Worm (Caenorhabditis elegans) whole organism, mixed stage, embryonic: Measurements from ENCODE around the gene srd-74.
A peak's percentile ranks its signal among the peaks of the same experiment; 100 is the strongest.
"Not testable (repeated sequence)": the region's sequence is repeated elsewhere in the genome, so short reads cannot be mapped to it uniquely, and the experiment has no call there.

ENCODE experiments used
- M03D4.4 ChIP-seq: sonication (generic microtip); optimal IDR thresholded peaks from 2 replicates; lab custom pipeline; 2017; ENCODE audit warnings: mild to moderate bottlenecking, missing genetic modification characterization, missing compliant biosample characterization
- bed-3 ChIP-seq: fragments of 200-800 bp; sonication (Bioruptor generic); optimal IDR thresholded peaks from 3 replicates; lab custom pipeline; 2018; ENCODE audit warnings: mild to moderate bottlenecking, missing genetic modification characterization, moderate library complexity, missing compliant biosample characterization
- blmp-1 ChIP-seq: fragments of 150-350 bp; optimal IDR thresholded peaks from 2 replicates; lab custom pipeline; 2014; ENCODE audit warnings: missing biosample characterization, missing genetic modification characterization
- ceh-43 ChIP-seq: fragments of 200-800 bp; sonication (Bioruptor generic); optimal IDR thresholded peaks from 2 replicates; lab custom pipeline; 2018; ENCODE audit warnings: mild to moderate bottlenecking, missing genetic modification characterization, moderate library complexity, missing compliant biosample characterization
- ces-1 ChIP-seq: fragments of 150-350 bp; optimal IDR thresholded peaks from 2 replicates; lab custom pipeline; 2014; ENCODE audit warnings: missing biosample characterization, missing genetic modification reagents, missing genetic modification characterization
- cnd-1 ChIP-seq: fragments of 200-800 bp; sonication (Bioruptor generic); optimal IDR thresholded peaks from 2 replicates; lab custom pipeline; 2018; ENCODE audit warnings: mild to moderate bottlenecking, missing genetic modification characterization, missing compliant biosample characterization
- elt-1 ChIP-seq: sonication (generic microtip); optimal IDR thresholded peaks from 2 replicates; lab custom pipeline; 2017; ENCODE audit warnings: missing genetic modification characterization, mild to moderate bottlenecking, missing compliant biosample characterization, antibody characterized with exemption, moderate library complexity, borderline replicate concordance; ENCODE audit not compliant: insufficient read depth
- elt-3 ChIP-seq: fragments of 150-350 bp; optimal IDR thresholded peaks from 2 replicates; lab custom pipeline; 2014; ENCODE audit warnings: missing biosample characterization, missing genetic modification characterization
- flh-1 ChIP-seq: fragments of 200-800 bp; sonication (Bioruptor generic); optimal IDR thresholded peaks from 2 replicates; lab custom pipeline; 2018; ENCODE audit warnings: mild to moderate bottlenecking, missing genetic modification characterization, moderate library complexity, missing compliant biosample characterization
- ham-2 ChIP-seq: fragments of 200-800 bp; sonication (Bioruptor generic); optimal IDR thresholded peaks from 2 replicates; lab custom pipeline; 2018; ENCODE audit warnings: mild to moderate bottlenecking, missing genetic modification characterization, missing compliant biosample characterization
- hlh-1 ChIP-seq: fragments of 150-350 bp; optimal IDR thresholded peaks from 2 replicates; lab custom pipeline; 2014; ENCODE audit warnings: missing biosample characterization, missing genetic modification reagents, missing genetic modification characterization
- lin-13 ChIP-seq: fragments of 150-350 bp; optimal IDR thresholded peaks from 2 replicates; lab custom pipeline; 2014; ENCODE audit warnings: missing biosample characterization, missing genetic modification characterization
- lin-32 ChIP-seq: fragments of 200-800 bp; sonication (Bioruptor generic); optimal IDR thresholded peaks from 2 replicates; lab custom pipeline; 2018; ENCODE audit warnings: mild to moderate bottlenecking, missing genetic modification characterization, missing compliant biosample characterization
- lsy-2 ChIP-seq: fragments of 150-350 bp; optimal IDR thresholded peaks from 2 replicates; lab custom pipeline; 2014; ENCODE audit warnings: missing biosample characterization, missing genetic modification characterization
- mab-5 ChIP-seq: fragments of 150-350 bp; optimal IDR thresholded peaks from 2 replicates; lab custom pipeline; 2014; ENCODE audit warnings: missing biosample characterization, missing genetic modification characterization
- mep-1 ChIP-seq: fragments of 150-350 bp; optimal IDR thresholded peaks from 2 replicates; lab custom pipeline; 2017; ENCODE audit warnings: missing biosample characterization, missing genetic modification reagents, missing genetic modification characterization, inconsistent platforms
- mls-2 ChIP-seq: sonication (generic microtip); optimal IDR thresholded peaks from 2 replicates; lab custom pipeline; 2016; ENCODE audit warnings: mild to moderate bottlenecking, missing genetic modification characterization, moderate library complexity, missing compliant biosample characterization
- nhr-12 ChIP-seq: fragments of 150-350 bp; optimal IDR thresholded peaks from 2 replicates; lab custom pipeline; 2014; ENCODE audit warnings: missing biosample characterization, missing genetic modification characterization
- nhr-2 ChIP-seq: fragments of 150-350 bp; optimal IDR thresholded peaks from 2 replicates; lab custom pipeline; 2014; ENCODE audit warnings: missing biosample characterization, missing genetic modification characterization
- nhr-28 ChIP-seq: fragments of 150-350 bp; optimal IDR thresholded peaks from 2 replicates; lab custom pipeline; 2014; ENCODE audit warnings: missing biosample characterization, missing genetic modification characterization
- nhr-76 ChIP-seq: sonication (generic microtip); optimal IDR thresholded peaks from 2 replicates; lab custom pipeline; 2017; ENCODE audit warnings: missing biosample characterization, missing genetic modification characterization
- pha-4 ChIP-seq: fragments of 150-350 bp; optimal IDR thresholded peaks from 2 replicates; lab custom pipeline; 2018; ENCODE audit warnings: missing biosample characterization, missing genetic modification reagents, missing genetic modification characterization
- sem-2 ChIP-seq: fragments of 200-800 bp; sonication (Bioruptor generic); optimal IDR thresholded peaks from 2 replicates; lab custom pipeline; 2018; ENCODE audit warnings: mild to moderate bottlenecking, missing genetic modification characterization, missing compliant biosample characterization
- snpc-4 ChIP-seq: fragments of 150-350 bp; optimal IDR thresholded peaks from 2 replicates; lab custom pipeline; 2014; ENCODE audit warnings: missing biosample characterization, missing genetic modification characterization
- sptf-1 ChIP-seq: sonication (generic microtip); optimal IDR thresholded peaks from 2 replicates; lab custom pipeline; 2017; ENCODE audit warnings: mild to moderate bottlenecking, missing genetic modification characterization, moderate library complexity, missing compliant biosample characterization
- tbx-8 ChIP-seq: fragments of 200-800 bp; sonication (Bioruptor generic); optimal IDR thresholded peaks from 2 replicates; lab custom pipeline; 2018; ENCODE audit warnings: mild to moderate bottlenecking, missing genetic modification characterization, moderate library complexity, missing compliant biosample characterization
- unc-120 ChIP-seq: sonication (generic microtip); optimal IDR thresholded peaks from 2 replicates; lab custom pipeline; 2017; ENCODE audit warnings: missing genetic modification characterization, missing compliant biosample characterization; ENCODE audit not compliant: poor library complexity, severe bottlenecking
- unc-39 ChIP-seq: fragments of 150-350 bp; optimal IDR thresholded peaks from 2 replicates; lab custom pipeline; 2014; ENCODE audit warnings: missing biosample characterization, missing genetic modification characterization
- unc-62 ChIP-seq: fragments of 150-350 bp; optimal IDR thresholded peaks from 2 replicates; lab custom pipeline; 2014; ENCODE audit warnings: missing biosample characterization, missing genetic modification reagents, missing genetic modification characterization
- zip-8 ChIP-seq: fragments of 150-350 bp; optimal IDR thresholded peaks from 2 replicates; lab custom pipeline; 2014; ENCODE audit warnings: missing biosample characterization, missing genetic modification characterization
- ztf-11 ChIP-seq: fragments of 150-350 bp; optimal IDR thresholded peaks from 2 replicates; lab custom pipeline; 2014; ENCODE audit warnings: missing biosample characterization, missing genetic modification characterization

srd-74 gene

ce11 chrIII:11750817-11751216 is 31.1 kb upstream of the srd-74 start:
- TF ChIP-seq mls-2 (tag; lab: Kevin White, UChicago) (no peak), nhr-28 (no peak), ztf-11 (tag; lab: Kevin White, UChicago) (no peak), sptf-1 (no peak), flh-1 (GFP tag; lab: Kevin White, UChicago) (no peak), blmp-1 (tag; lab: Kevin White, UChicago) (no peak), nhr-76 (tag; lab: Kevin White, UChicago) (no peak), hlh-1 (tag; lab: Kevin White, UChicago) (no peak), sem-2 (no peak), unc-39 (no peak)

ce11 chrIII:11757892-11758291 is 24.0 kb upstream of the srd-74 start:
- TF ChIP-seq mab-5 (tag; lab: Kevin White, UChicago), result no peak
- TF ChIP-seq nhr-12 (tag; lab: Kevin White, UChicago), result no peak
- TF ChIP-seq unc-120, result no peak
- TF ChIP-seq mep-1 (tag; lab: Kevin White, UChicago), result no peak
- no peak for TF ChIP-seq cnd-1 (tag; lab: Kevin White, UChicago)
- no peak for TF ChIP-seq snpc-4 (tag; lab: Kevin White, UChicago)
- no peak for TF ChIP-seq bed-3 (GFP tag; lab: Kevin White, UChicago)
- no peak for TF ChIP-seq nhr-28

- TF ChIP-seq mls-2 (tag; lab: Kevin White, UChicago), result no peak
- TF ChIP-seq unc-39, result no peak
- TF ChIP-seq ham-2, result no peak
- no peak for TF ChIP-seq nhr-2 (tag; lab: Kevin White, UChicago)
- TF ChIP-seq pha-4, result no peak
- no peak for TF ChIP-seq snpc-4 (tag; lab: Kevin White, UChicago)
- no peak for TF ChIP-seq elt-1 (tag; lab: Kevin White, UChicago)
- TF ChIP-seq nhr-76 (tag; lab: Kevin White, UChicago), result no peak
- no peak for TF ChIP-seq ces-1 (GFP tag; lab: Kevin White, UChicago)
- TF ChIP-seq sptf-1, result no peak
- no peak for TF ChIP-seq sem-2
- TF ChIP-seq tbx-8 (GFP tag; lab: Kevin White, UChicago), result no peak
- no peak for TF ChIP-seq blmp-1 (tag; lab: Kevin White, UChicago)
- TF ChIP-seq lin-32, result no peak
- no peak for TF ChIP-seq zip-8 (tag; lab: Kevin White, UChicago)
These were observed 21.3 kb upstream of the srd-74 start for ce11 chrIII:11760634-11761033.

ce11 chrIII:11773581-11773980 is 8.3 kb upstream of the srd-74 start, which contains the start of gene gbf-1:
Gene gbf-1, minus strand, starts transcription at chrIII:11773681.
- TF ChIP-seq M03D4.4; sem-2; ceh-43 (GFP tag; lab: Kevin White, UChicago): not testable (repeated sequence)

ce11 chrIII:11774508-11775000 is 7.3 kb upstream of the srd-74 start, which contains the start of gene immp-1:
Gene immp-1, plus strand, starts transcription at chrIII:11774950.
- TF ChIP-seq sem-2 (no peak), ham-2 (no peak), nhr-2 (tag; lab: Kevin White, UChicago) (no peak), lsy-2 (tag; lab: Kevin White, UChicago) (peak; percentile 19), elt-1 (tag; lab: Kevin White, UChicago) (no peak), mls-2 (tag; lab: Kevin White, UChicago) (no peak), lin-13 (tag; lab: Kevin White, UChicago) (no peak), bed-3 (GFP tag; lab: Kevin White, UChicago) (no peak), ces-1 (GFP tag; lab: Kevin White, UChicago) (peak; percentile 16), unc-39 (no peak), snpc-4 (tag; lab: Kevin White, UChicago) (no peak), blmp-1 (tag; lab: Kevin White, UChicago) (peak; percentile 71)
- TF ChIP-seq, all 35 proteins: peak for 3

- TF ChIP-seq mab-5 (tag; lab: Kevin White, UChicago) (no peak), zip-8 (tag; lab: Kevin White, UChicago) (no peak), elt-3 (tag; lab: Kevin White, UChicago) (no peak), pha-4 (no peak), ham-2 (no peak), bed-3 (GFP tag; lab: Kevin White, UChicago) (no peak), unc-62 (GFP tag; lab: Kevin White, UChicago) (no peak), hlh-1 (tag; lab: Kevin White, UChicago) (no peak), lin-32 (no peak)
These were observed 4.6 kb upstream of the srd-74 start, which contains the start of gene mdt-21 for ce11 chrIII:11777321-11777720. Gene mdt-21, plus strand, starts transcription at chrIII:11777621.
